Worm (Caenorhabditis elegans) whole organism, L4/young adult: Measurements from ENCODE around the gene C46A5.4.

Experiments
- W03F9.2 ChIP-seq: fragments of 150-350 bp; optimal IDR thresholded peaks from 2 replicates; lab custom pipeline; 2014; ENCODE audit warnings: missing biosample characterization, missing genetic modification characterization
- dao-5 ChIP-seq: sonication (generic microtip); optimal IDR thresholded peaks from 2 replicates; lab custom pipeline; 2016; ENCODE audit warnings: missing genotype, missing genetic modification characterization, moderate library complexity, missing compliant biosample characterization
- him-1 ChIP-seq: sonication (generic microtip); optimal IDR thresholded peaks from 2 replicates; lab custom pipeline; 2016; ENCODE audit warnings: missing genotype, missing genetic modification reagents, missing genetic modification characterization, missing compliant biosample characterization

The C46A5.4 gene

ce11 chrIV:7782292-7782691 lies 25.1 kb upstream of the C46A5.4 start, which contains the start of gene sec-10:
Gene sec-10, minus strand, starts transcription at chrIV:7782499.
- TF ChIP-seq him-1 (no peak), dao-5 (tag; lab: Kevin White, UChicago) (no peak), W03F9.2 (tag; lab: Kevin White, UChicago) (no peak)

DNA sequence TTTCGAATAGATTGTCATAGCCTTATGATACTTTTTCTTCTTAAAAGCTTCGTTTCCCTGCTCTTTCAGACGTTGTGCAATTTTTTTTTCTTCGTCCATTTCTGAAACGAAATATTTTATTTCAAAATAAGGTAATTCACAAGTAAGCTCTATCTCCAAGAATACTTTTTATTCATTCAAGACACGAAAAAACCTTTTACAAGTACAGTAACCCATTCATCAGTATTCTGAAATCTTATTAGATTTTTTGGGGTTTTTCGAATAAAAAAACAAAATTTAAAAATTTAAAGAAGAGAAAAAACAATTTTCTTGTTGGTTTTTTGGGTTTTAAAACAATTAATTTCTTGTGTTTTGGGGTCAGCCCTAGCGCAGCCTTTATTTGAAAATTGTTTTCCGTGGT lies 21.7 kb upstream of the C46A5.4 start, which contains the start of gene rpap-3:
TSS of gene rpap-3 (minus strand) at position 101 of the 400 bp plus-strand sequence.
- TF ChIP-seq him-1 (no peak), W03F9.2 (tag; lab: Kevin White, UChicago) (no peak), dao-5 (tag; lab: Kevin White, UChicago) (no peak)

DNA sequence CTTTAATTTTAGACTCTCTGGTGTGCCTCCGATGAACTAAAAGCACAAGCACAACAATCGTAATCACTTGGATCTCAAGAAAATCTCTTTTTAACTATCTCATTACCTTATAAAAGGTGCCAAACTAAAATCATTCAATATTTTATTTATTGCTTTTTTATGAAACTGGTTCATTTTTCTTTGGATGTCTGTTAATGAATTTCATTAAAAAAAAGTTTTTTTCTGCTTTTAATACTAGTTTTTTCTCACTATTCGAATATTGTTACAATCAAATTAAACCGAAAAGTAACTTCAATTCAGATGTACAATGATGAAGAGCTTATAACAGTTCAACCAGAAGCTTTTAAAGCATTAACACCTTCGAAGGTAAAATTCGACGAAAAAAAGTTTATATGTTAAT lies 18.6 kb upstream of the C46A5.4 start, which contains the start of gene swd-2.1:
TSS of gene swd-2.1 (plus strand) at position 301 of the 400 bp plus-strand sequence.
- TF ChIP-seq dao-5 (tag; lab: Kevin White, UChicago) (no peak), W03F9.2 (tag; lab: Kevin White, UChicago) (no peak), him-1 (no peak)

DNA sequence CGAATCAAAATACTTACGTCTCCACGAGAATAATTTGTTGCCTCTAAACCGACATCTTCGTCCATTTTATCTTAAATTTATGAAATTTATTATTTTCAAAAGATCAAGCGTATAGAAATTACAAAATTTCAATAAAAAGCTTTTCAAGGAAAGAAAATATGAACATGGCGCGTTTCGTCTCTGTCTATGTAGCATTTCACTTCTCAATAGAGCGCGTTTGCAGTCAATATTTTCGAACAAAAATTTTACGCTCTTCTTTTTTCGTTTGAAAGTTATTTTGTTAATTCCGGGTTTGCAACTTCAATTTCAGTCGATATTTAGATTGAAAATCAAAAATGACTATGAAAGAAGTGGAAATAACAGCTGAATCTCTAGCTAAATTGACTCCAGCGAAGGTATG lies 17.1 kb upstream of the C46A5.4 start, which contains the start of the genes hcf-1 and swd-2.2:
TSS of gene hcf-1 (minus strand) at position 70 of the 400 bp plus-strand sequence.
TSS of gene swd-2.2 (plus strand) at position 206 of the 400 bp plus-strand sequence.
- TF ChIP-seq him-1 (no peak), W03F9.2 (tag; lab: Kevin White, UChicago) (peak; percentile 46)

DNA sequence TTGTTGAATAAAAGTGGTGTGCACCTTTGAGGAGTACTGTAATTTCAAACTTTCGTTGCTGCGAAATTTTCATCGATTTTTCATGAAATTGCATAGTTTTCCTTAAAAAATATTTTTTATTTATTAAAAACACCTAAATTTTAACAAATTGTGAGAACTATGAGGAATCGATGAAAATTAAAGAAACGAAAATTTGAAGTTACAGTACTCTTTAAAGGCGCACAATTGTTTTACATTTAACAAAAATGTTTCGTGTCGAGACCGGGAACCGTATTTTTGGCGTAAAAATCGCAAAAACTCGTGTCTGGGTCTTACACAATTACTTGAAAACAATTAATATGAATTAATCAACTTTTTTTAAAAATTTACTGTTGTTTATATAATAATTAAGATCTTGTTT lies 13.0 kb upstream of the C46A5.4 start, which contains the start of gene rdl-1:
TSS of gene rdl-1 (minus strand) at position 101 of the 400 bp plus-strand sequence.
- no peak for TF ChIP-seq him-1
- no peak for TF ChIP-seq W03F9.2 (tag; lab: Kevin White, UChicago)
- no peak for TF ChIP-seq dao-5 (tag; lab: Kevin White, UChicago)

DNA sequence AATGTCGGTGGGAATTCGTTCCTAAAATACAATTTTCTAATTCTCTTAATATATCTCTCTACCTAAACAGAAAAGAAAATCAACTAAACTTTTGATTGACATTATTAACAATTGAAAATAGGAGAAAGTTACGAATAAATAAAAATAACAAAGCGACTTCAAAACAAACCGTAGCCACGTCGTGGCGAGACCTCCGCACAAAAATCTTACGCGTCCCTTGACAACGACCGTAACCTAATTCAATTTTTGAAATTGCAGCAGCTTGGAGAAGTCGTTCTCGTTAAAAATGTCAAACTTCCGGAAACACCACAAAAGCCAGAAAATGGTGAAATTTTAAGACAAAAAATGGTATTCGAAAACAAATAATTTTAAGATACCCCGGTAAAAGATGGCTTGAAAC lies 7.2 kb upstream of the C46A5.4 start:
- TF ChIP-seq W03F9.2 (tag; lab: Kevin White, UChicago) (peak; percentile 37), him-1 (no peak)

DNA sequence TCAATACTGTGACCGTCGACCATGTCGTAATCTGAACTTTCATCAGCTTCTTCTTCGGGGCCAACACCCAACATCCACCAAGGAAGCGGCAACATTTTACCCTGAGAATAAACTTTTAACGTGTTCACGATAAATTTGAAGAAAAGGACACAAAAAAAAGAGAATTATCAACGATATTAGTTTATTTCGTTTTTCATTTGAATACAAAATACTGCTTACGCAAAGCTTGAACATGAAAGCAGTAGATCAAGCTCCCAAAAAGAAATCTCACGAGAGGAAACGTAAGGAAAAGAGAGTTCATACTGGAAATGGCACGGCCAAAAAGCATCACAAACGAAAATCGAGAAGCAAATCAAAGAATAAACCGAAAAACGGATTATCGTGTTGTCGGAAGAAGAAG lies 6.6 kb upstream of the C46A5.4 start, which contains the start of the genes C46A5.6 and C46A5.1:
TSS of gene C46A5.6 (minus strand) at position 101 of the 400 bp plus-strand sequence.
TSS of gene C46A5.1 (plus strand) at position 184 of the 400 bp plus-strand sequence.
- no peak for TF ChIP-seq W03F9.2 (tag; lab: Kevin White, UChicago)
- no peak for TF ChIP-seq him-1
- TF ChIP-seq dao-5 (tag; lab: Kevin White, UChicago), result no peak

DNA sequence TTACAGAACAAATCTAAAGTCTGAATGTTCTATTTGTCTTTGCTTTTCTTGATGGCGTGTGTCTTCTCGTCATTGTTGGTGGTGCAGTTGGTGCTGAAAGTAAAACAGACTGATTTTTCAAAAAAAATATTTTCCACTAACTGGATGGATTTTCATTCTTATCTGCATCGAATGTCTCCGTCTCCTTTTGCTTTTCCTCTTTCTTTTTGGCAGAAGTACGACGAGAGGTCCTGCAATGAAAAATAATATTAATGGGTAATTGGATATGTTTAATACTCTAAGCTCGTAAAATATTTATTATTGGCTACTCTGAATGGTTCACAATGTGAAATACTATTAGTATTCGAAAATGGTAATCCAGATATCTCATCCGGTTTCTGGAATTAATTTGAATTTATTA lies 3.0 kb upstream of the C46A5.4 start, which contains the start of gene del-7:
TSS of gene del-7 (plus strand) at position 301 of the 400 bp plus-strand sequence.
- TF ChIP-seq W03F9.2 (tag; lab: Kevin White, UChicago) (no peak), dao-5 (tag; lab: Kevin White, UChicago) (no peak), him-1 (no peak)

- TF ChIP-seq W03F9.2 (tag; lab: Kevin White, UChicago) (no peak), him-1 (no peak), dao-5 (tag; lab: Kevin White, UChicago) (no peak)
Measured at ce11 chrIV:7759527-7759926, 2.4 kb upstream of the C46A5.4 start, which contains the start of gene dsb-3. Gene dsb-3, minus strand, starts transcription at chrIV:7759627.

ce11 chrIV:7754114-7754513 lies 3.0 kb downstream of the C46A5.4 start:
- TF ChIP-seq him-1, result no peak
- TF ChIP-seq dao-5 (tag; lab: Kevin White, UChicago), result no peak
- no peak for TF ChIP-seq W03F9.2 (tag; lab: Kevin White, UChicago)

- TF ChIP-seq W03F9.2 (tag; lab: Kevin White, UChicago), result no peak
- no peak for TF ChIP-seq him-1
- no peak for TF ChIP-seq dao-5 (tag; lab: Kevin White, UChicago)
Measured at ce11 chrIV:7753108-7753507, 4.0 kb downstream of the C46A5.4 start, which contains the start of gene col-14. Gene col-14, plus strand, starts transcription at chrIV:7753408.

ce11 chrIV:7747838-7748237 lies 9.3 kb downstream of the C46A5.4 start, which contains the start of gene klo-1:
Gene klo-1, minus strand, starts transcription at chrIV:7748225.
- TF ChIP-seq dao-5 (tag; lab: Kevin White, UChicago) (no peak), him-1 (no peak)

- TF ChIP-seq him-1 (no peak), dao-5 (tag; lab: Kevin White, UChicago) (no peak), W03F9.2 (tag; lab: Kevin White, UChicago) (no peak)
Measured at ce11 chrIV:7743539-7743938, 13.6 kb downstream of the C46A5.4 start, which contains the start of gene npr-35. Gene npr-35, plus strand, starts transcription at chrIV:7743839.

ce11 chrIV:7736616-7737015 lies 20.5 kb downstream of the C46A5.4 start:
- TF ChIP-seq dao-5 (tag; lab: Kevin White, UChicago) (no peak), him-1 (no peak), W03F9.2 (tag; lab: Kevin White, UChicago) (no peak)

- TF ChIP-seq him-1 (no peak), W03F9.2 (tag; lab: Kevin White, UChicago) (no peak), dao-5 (tag; lab: Kevin White, UChicago) (no peak)
Measured at ce11 chrIV:7734619-7735018, 22.5 kb downstream of the C46A5.4 start, which contains the start of gene clx-1. Gene clx-1, plus strand, starts transcription at chrIV:7734648.
